Worm (Caenorhabditis elegans) whole organism, L1 larva: ENCODE data around the gene col-85.
A peak's percentile ranks its signal among the peaks of the same experiment; 100 is the strongest.

ENCODE experiments used
- C34B4.2 ChIP-seq: sonication (generic microtip); optimal IDR thresholded peaks from 2 replicates; lab custom pipeline; 2017; ENCODE audit warnings: mild to moderate bottlenecking, missing genetic modification characterization, missing compliant biosample characterization
- F16B12.6 ChIP-seq: fragments of 150-350 bp; optimal IDR thresholded peaks from 2 replicates; lab custom pipeline; 2014; ENCODE audit warnings: missing biosample characterization, missing genetic modification characterization
- aha-1 ChIP-seq: fragments of 150-350 bp; optimal IDR thresholded peaks from 2 replicates; lab custom pipeline; 2014; ENCODE audit warnings: missing biosample characterization, missing genetic modification characterization
- alr-1 ChIP-seq: fragments of 200-800 bp; sonication (Bioruptor generic); optimal IDR thresholded peaks from 2 replicates; lab custom pipeline; 2018; ENCODE audit warnings: borderline replicate concordance, mild to moderate bottlenecking, missing genetic modification characterization, missing compliant biosample characterization
- aly-2 ChIP-seq: fragments of 150-350 bp; optimal IDR thresholded peaks from 2 replicates; lab custom pipeline; 2014; ENCODE audit warnings: missing biosample characterization, missing genetic modification characterization
- blmp-1 ChIP-seq: fragments of 150-350 bp; optimal IDR thresholded peaks from 2 replicates; lab custom pipeline; 2014; ENCODE audit warnings: missing biosample characterization, missing genetic modification characterization
- ceh-63 ChIP-seq: fragments of 200-800 bp; sonication (Bioruptor generic); optimal IDR thresholded peaks from 2 replicates; lab custom pipeline; 2018; ENCODE audit warnings: mild to moderate bottlenecking, missing genetic modification characterization, missing compliant biosample characterization
- ceh-8 ChIP-seq: fragments of 200-800 bp; sonication (Bioruptor generic); optimal IDR thresholded peaks from 2 replicates; lab custom pipeline; 2018; ENCODE audit warnings: mild to moderate bottlenecking, missing genetic modification characterization, moderate library complexity, missing compliant biosample characterization
- ceh-82 ChIP-seq, 3 experiments: fragments of 150-350 bp in 1 of 3; sonication (generic microtip) in 2 of 3; optimal IDR thresholded peaks; 2 replicates each; lab custom pipeline; 2014 to 2017; ENCODE audit warnings: missing biosample characterization in 3 of 3, missing genetic modification characterization in 3 of 3
- ceh-90 ChIP-seq: sonication (generic microtip); optimal IDR thresholded peaks from 2 replicates; lab custom pipeline; 2016; ENCODE audit warnings: missing genetic modification characterization, missing compliant biosample characterization
- dpl-1 ChIP-seq, 3 experiments: fragments of 150-350 bp in 2 of 3; sonication (generic microtip) in 1 of 3; optimal IDR thresholded peaks; 2 replicates each; lab custom pipeline; 2014 to 2017; ENCODE audit warnings: missing biosample characterization in 3 of 3, missing genetic modification characterization in 3 of 3, missing genetic modification reagents in 3 of 3
- dsc-1 ChIP-seq: sonication (generic microtip); optimal IDR thresholded peaks from 2 replicates; lab custom pipeline; 2016; ENCODE audit warnings: mild to moderate bottlenecking, missing genetic modification characterization, missing compliant biosample characterization
- efl-1 ChIP-seq, 4 experiments: fragments of 150-350 bp; optimal IDR thresholded peaks in 3 of 4; peaks in 1 of 4; 1 replicate in 1 of 4; 2 replicates in 3 of 4; lab custom pipeline; 2014; ENCODE audit warnings: missing biosample characterization in 2 of 4, missing genetic modification characterization in 2 of 4, missing genetic modification reagents in 2 of 4
- efl-3 ChIP-seq: fragments of 200-800 bp; sonication (Bioruptor generic); optimal IDR thresholded peaks from 2 replicates; lab custom pipeline; 2018; ENCODE audit warnings: mild to moderate bottlenecking, missing genetic modification characterization, missing compliant biosample characterization
- egl-13 ChIP-seq: sonication (generic microtip); optimal IDR thresholded peaks from 2 replicates; lab custom pipeline; 2016; ENCODE audit warnings: missing genotype, missing genetic modification reagents, missing genetic modification characterization, missing compliant biosample characterization
- egl-27 ChIP-seq, 2 experiments: fragments of 150-350 bp in 1 of 2; sonication (generic microtip); optimal IDR thresholded peaks; 3 replicates each; lab custom pipeline; 2017 to 2018; ENCODE audit warnings: missing biosample characterization in 2 of 2, missing genetic modification characterization in 2 of 2, missing genetic modification reagents in 2 of 2
- elt-2 ChIP-seq: sonication (generic microtip); optimal IDR thresholded peaks from 2 replicates; lab custom pipeline; 2016; ENCODE audit warnings: missing genetic modification characterization, mild to moderate bottlenecking, inconsistent platforms, missing compliant biosample characterization, missing genetic modification reagents
- elt-3 ChIP-seq, 6 experiments: fragments of 150-350 bp in 1 of 6; sonication (generic microtip); optimal IDR thresholded peaks; 2 replicates each; lab custom pipeline; 2017 to 2018; ENCODE audit warnings: missing biosample characterization in 6 of 6, missing genetic modification characterization in 6 of 6, inconsistent platforms in 1 of 6
- fkh-10 ChIP-seq: sonication (generic microtip); optimal IDR thresholded peaks from 2 replicates; lab custom pipeline; 2017; ENCODE audit warnings: missing biosample characterization, missing genetic modification reagents, missing genetic modification characterization
- grh-1 ChIP-seq: fragments of 200-800 bp; sonication (Bioruptor generic); IDR thresholded peaks from 2 replicates; pipeline ENCODE4 v1.3.6; 2022; ENCODE audit warnings: missing genetic modification reagents, missing genetic modification characterization, missing compliant biosample characterization
- hlh-17 ChIP-seq: fragments of 200-800 bp; sonication (Bioruptor generic); optimal IDR thresholded peaks from 2 replicates; lab custom pipeline; 2018; ENCODE audit warnings: missing genetic modification characterization, mild to moderate bottlenecking, missing compliant biosample characterization, moderate library complexity, borderline replicate concordance
- hpl-2 ChIP-seq: fragments of 150-350 bp; optimal IDR thresholded peaks from 2 replicates; lab custom pipeline; 2014; ENCODE audit warnings: missing biosample characterization, missing genetic modification reagents, missing genetic modification characterization
- irx-1 ChIP-seq: sonication (generic microtip); optimal IDR thresholded peaks from 2 replicates; lab custom pipeline; 2016; ENCODE audit warnings: missing genetic modification characterization, missing compliant biosample characterization
- lin-15B ChIP-seq: fragments of 150-350 bp; sonication (generic microtip); optimal IDR thresholded peaks from 3 replicates; lab custom pipeline; 2014; ENCODE audit warnings: missing biosample characterization, missing genetic modification characterization
- lin-35 ChIP-seq, 2 experiments: fragments of 150-350 bp; optimal IDR thresholded peaks; 2 replicates each; lab custom pipeline; 2014; ENCODE audit warnings: missing biosample characterization in 2 of 2, missing genetic modification characterization in 2 of 2, missing genetic modification reagents in 2 of 2
- mef-2 ChIP-seq: fragments of 150-350 bp; optimal IDR thresholded peaks from 2 replicates; lab custom pipeline; 2014; ENCODE audit warnings: missing biosample characterization, missing genetic modification characterization
- nhr-12 ChIP-seq: sonication (generic microtip); optimal IDR thresholded peaks from 2 replicates; lab custom pipeline; 2017; ENCODE audit warnings: missing biosample characterization, missing genetic modification characterization
- nhr-19 ChIP-seq: fragments of 200-800 bp; sonication (Bioruptor generic); conservative IDR thresholded peaks from 2 replicates; pipeline ENCODE4 v1.3.6; 2022; ENCODE audit warnings: missing genetic modification characterization, missing compliant biosample characterization
- nhr-28 ChIP-seq: fragments of 150-350 bp; optimal IDR thresholded peaks from 2 replicates; lab custom pipeline; 2014; ENCODE audit warnings: missing biosample characterization, missing genetic modification characterization
- nhr-47 ChIP-seq: sonication (generic microtip); optimal IDR thresholded peaks from 2 replicates; lab custom pipeline; 2016; ENCODE audit warnings: mild to moderate bottlenecking, missing genetic modification characterization, moderate library complexity, missing compliant biosample characterization
- nhr-71 ChIP-seq: sonication (generic microtip); optimal IDR thresholded peaks from 2 replicates; lab custom pipeline; 2016; ENCODE audit warnings: mild to moderate bottlenecking, missing genetic modification characterization, moderate library complexity, missing compliant biosample characterization
- nhr-77 ChIP-seq: fragments of 150-350 bp; optimal IDR thresholded peaks from 2 replicates; lab custom pipeline; 2014; ENCODE audit warnings: missing biosample characterization, missing genetic modification characterization
- nhr-85 ChIP-seq: sonication (generic microtip); peaks from one replicate; lab custom pipeline; 2016; ENCODE audit warnings: missing genetic modification characterization, inconsistent platforms, missing compliant biosample characterization
- nhr-90 ChIP-seq: sonication (generic microtip); optimal IDR thresholded peaks from 2 replicates; lab custom pipeline; 2016; ENCODE audit warnings: mild to moderate bottlenecking, missing genetic modification characterization, missing compliant biosample characterization; ENCODE audit not compliant: poor library complexity
- pax-3 ChIP-seq: fragments of 200-800 bp; sonication (Bioruptor generic); optimal IDR thresholded peaks from 2 replicates; lab custom pipeline; 2018; ENCODE audit warnings: mild to moderate bottlenecking, missing genetic modification characterization, moderate library complexity, missing compliant biosample characterization
- rnt-1 ChIP-seq: sonication (generic microtip); optimal IDR thresholded peaks from 2 replicates; lab custom pipeline; 2016; ENCODE audit warnings: mild to moderate bottlenecking, missing genetic modification characterization, moderate library complexity, missing compliant biosample characterization
- skn-1 ChIP-seq: fragments of 150-350 bp; optimal IDR thresholded peaks from 2 replicates; lab custom pipeline; 2014; ENCODE audit warnings: missing biosample characterization, missing genetic modification characterization
- snpc-4 ChIP-seq: fragments of 150-350 bp; optimal IDR thresholded peaks from 2 replicates; lab custom pipeline; 2014; ENCODE audit warnings: missing biosample characterization, missing genetic modification characterization
- snu-23 ChIP-seq: sonication (generic microtip); optimal IDR thresholded peaks from 2 replicates; lab custom pipeline; 2016; ENCODE audit warnings: missing genetic modification characterization, missing compliant biosample characterization
- sox-4 ChIP-seq: sonication (generic microtip); optimal IDR thresholded peaks from 2 replicates; lab custom pipeline; 2016; ENCODE audit warnings: missing genetic modification characterization, missing compliant biosample characterization
- sptf-1 ChIP-seq: fragments of 150-350 bp; optimal IDR thresholded peaks from 2 replicates; lab custom pipeline; 2014; ENCODE audit warnings: missing biosample characterization, missing genetic modification characterization
- sup-37 ChIP-seq: fragments of 200-800 bp; sonication (Bioruptor generic); optimal IDR thresholded peaks from 2 replicates; lab custom pipeline; 2018; ENCODE audit warnings: mild to moderate bottlenecking, missing genetic modification characterization, missing compliant biosample characterization
- tbx-2 ChIP-seq: sonication (generic microtip); optimal IDR thresholded peaks from 2 replicates; lab custom pipeline; 2016; ENCODE audit warnings: missing genetic modification characterization, missing compliant biosample characterization
- unc-30 ChIP-seq: sonication (generic microtip); optimal IDR thresholded peaks from 2 replicates; lab custom pipeline; 2017; ENCODE audit warnings: missing biosample characterization, missing genetic modification characterization
- unc-62 ChIP-seq: fragments of 150-350 bp; optimal IDR thresholded peaks from 2 replicates; lab custom pipeline; 2014; ENCODE audit warnings: missing biosample characterization, missing genetic modification reagents, missing genetic modification characterization
- unc-86 ChIP-seq: sonication (generic microtip); optimal IDR thresholded peaks from 2 replicates; lab custom pipeline; 2016; ENCODE audit warnings: missing genetic modification characterization, missing compliant biosample characterization
- vab-15 ChIP-seq: sonication (generic microtip); optimal IDR thresholded peaks from 2 replicates; lab custom pipeline; 2017; ENCODE audit warnings: missing genotype, mild to moderate bottlenecking, missing genetic modification characterization, missing compliant biosample characterization
- zag-1 ChIP-seq: fragments of 150-350 bp; optimal IDR thresholded peaks from 2 replicates; lab custom pipeline; 2014; ENCODE audit warnings: missing biosample characterization, missing genetic modification characterization
- zip-4 ChIP-seq: fragments of 200-800 bp; sonication (Bioruptor generic); optimal IDR thresholded peaks from 2 replicates; lab custom pipeline; 2018; ENCODE audit warnings: mild to moderate bottlenecking, missing genetic modification characterization, moderate library complexity, missing compliant biosample characterization
- ztf-11 ChIP-seq, 2 experiments: sonication (generic microtip); optimal IDR thresholded peaks; 2 replicates each; lab custom pipeline; 2016 to 2017; ENCODE audit warnings: missing genetic modification characterization in 2 of 2, missing biosample characterization in 1 of 2, missing compliant biosample characterization in 1 of 2
- ztf-4 ChIP-seq: fragments of 150-350 bp; optimal IDR thresholded peaks from 2 replicates; lab custom pipeline; 2014; ENCODE audit warnings: missing biosample characterization, missing genetic modification characterization

Gene col-85

DNA sequence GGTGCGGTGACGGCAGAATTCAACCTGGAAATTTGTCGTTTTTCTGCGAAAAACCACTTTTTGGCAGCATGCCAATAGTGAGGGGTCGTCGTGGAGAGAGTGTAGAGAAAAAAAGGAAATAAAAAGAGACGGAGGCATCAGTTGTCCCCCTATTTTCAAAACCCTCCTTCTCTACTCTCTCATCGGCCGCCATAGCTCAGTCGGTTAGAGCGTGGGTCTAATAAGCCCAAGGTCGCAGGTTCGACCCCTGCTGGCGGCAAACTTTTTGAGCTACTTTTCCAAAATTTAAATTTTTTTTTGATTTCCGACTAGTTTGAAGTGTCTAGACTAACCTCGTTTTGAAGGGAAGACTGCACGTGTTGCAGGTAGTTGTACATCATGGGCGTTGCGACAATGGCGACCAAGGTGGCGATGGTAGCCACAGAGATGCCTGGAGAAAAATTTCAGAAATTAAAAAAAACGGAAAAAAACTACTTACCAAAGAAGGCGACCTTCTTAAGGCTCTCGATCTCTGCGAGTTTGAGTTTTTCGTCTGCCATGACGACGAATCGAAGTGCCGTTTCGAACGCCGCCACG lies at the start of gene col-85:
Gene col-85, minus strand, starts transcription at position 540 of the 576 bp plus-strand sequence.
- TF ChIP-seq sox-4 (tag; lab: Kevin White, UChicago), result no peak
- peak; percentile 49 for TF ChIP-seq aly-2 (tag; lab: Kevin White, UChicago)
- TF ChIP-seq nhr-47 (tag; lab: Kevin White, UChicago), result peak; percentile 82
- TF ChIP-seq lin-15B (tag; lab: Kevin White, UChicago), result peak; percentile 16
- no peak for TF ChIP-seq zip-4 (GFP tag; lab: Kevin White, UChicago)
- TF ChIP-seq blmp-1 (tag; lab: Kevin White, UChicago), result no peak
- no peak for TF ChIP-seq zag-1 (tag; lab: Kevin White, UChicago)
- TF ChIP-seq ztf-4 (tag; lab: Kevin White, UChicago), result no peak
- TF ChIP-seq tbx-2 (tag; lab: Kevin White, UChicago), result peak; percentile 62
- peak; percentile 78 for TF ChIP-seq nhr-71 (tag; lab: Kevin White, UChicago)
- TF ChIP-seq dpl-1 (GFP tag; optimal IDR thresholded peaks at IDR 0.05; lab: Kevin White, UChicago), result peak; percentile 44 to 66 (median 54)
- TF ChIP-seq egl-27 (tag; optimal IDR thresholded peaks at IDR 0.05; lab: Kevin White, UChicago), result peak in 1 of 2 experiments; percentile 53
- TF ChIP-seq snu-23 (GFP tag; lab: Kevin White, UChicago), result peak; percentile 84
- TF ChIP-seq hlh-17, result no peak
- peak; percentile 53 for TF ChIP-seq skn-1 (tag; lab: Kevin White, UChicago)
- no peak for TF ChIP-seq egl-13 (tag; lab: Kevin White, UChicago)
- peak; percentile 70 for TF ChIP-seq nhr-77 (tag; lab: Kevin White, UChicago)
- peak; percentile 43; the same call in 1 of the 2 replicates for TF ChIP-seq grh-1 (GFP tag; lab: Robert Waterston, UW)
- TF ChIP-seq ztf-11 (tag; optimal IDR thresholded peaks at IDR 0.05; lab: Kevin White, UChicago), result peak in 1 of 2 experiments; percentile 16
- peak; percentile 19 for TF ChIP-seq F16B12.6 (tag; lab: Kevin White, UChicago)
- TF ChIP-seq rnt-1 (tag; lab: Kevin White, UChicago), result peak; percentile 68
- peak; percentile 90 for TF ChIP-seq snpc-4 (tag; lab: Kevin White, UChicago)
- TF ChIP-seq ceh-63, result no peak
- peak; percentile 72 for TF ChIP-seq nhr-85 (tag; lab: Kevin White, UChicago)
- TF ChIP-seq hpl-2 (GFP tag; lab: Kevin White, UChicago), result peak; percentile 5
- peak; percentile 23 for TF ChIP-seq elt-2 (tag; lab: Kevin White, UChicago)
- no peak for TF ChIP-seq nhr-12
- TF ChIP-seq aha-1 (tag; lab: Kevin White, UChicago), result no peak
- TF ChIP-seq pax-3 (tag; lab: Kevin White, UChicago), result peak; percentile 47
- TF ChIP-seq efl-3 (GFP tag; lab: Kevin White, UChicago), result no peak
- peak in 2 of 6 experiments; percentile 10 to 30 for TF ChIP-seq elt-3 (tag; optimal IDR thresholded peaks at IDR 0.05; lab: Kevin White, UChicago)
- peak; percentile 70 for TF ChIP-seq nhr-90
- TF ChIP-seq nhr-19 (GFP tag; lab: Robert Waterston, UW), result peak; percentile 76
- peak; percentile 65 to 71 for TF ChIP-seq efl-1 (optimal IDR thresholded peaks at IDR 0.05; lab: Kevin White, UChicago)
- peak; percentile 66 to 97 for TF ChIP-seq efl-1 (GFP tag; optimal IDR thresholded peaks at IDR 0.05 in 1 of 2; lab: Kevin White, UChicago)
- peak; percentile 63 for TF ChIP-seq vab-15
- TF ChIP-seq unc-30 (tag; lab: Kevin White, UChicago), result no peak
- TF ChIP-seq C34B4.2 (tag; lab: Kevin White, UChicago), result no peak
- no peak for TF ChIP-seq nhr-28 (tag; lab: Kevin White, UChicago)
- TF ChIP-seq unc-62, result no peak
- TF ChIP-seq dsc-1 (tag; lab: Kevin White, UChicago), result peak; percentile 75
- TF ChIP-seq ceh-8, result no peak
- no peak for TF ChIP-seq sptf-1 (tag; lab: Kevin White, UChicago)
- no peak for TF ChIP-seq ceh-90 (tag; lab: Kevin White, UChicago)
- TF ChIP-seq ceh-82 (tag; optimal IDR thresholded peaks at IDR 0.05; lab: Kevin White, UChicago), result peak; percentile 27 to 79 (median 55)
- peak; percentile 49 for TF ChIP-seq unc-86 (tag; lab: Kevin White, UChicago)
- TF ChIP-seq fkh-10 (GFP tag; lab: Kevin White, UChicago), result peak; percentile 51
- TF ChIP-seq irx-1 (tag; lab: Kevin White, UChicago), result peak; percentile 57
- peak; percentile 19 for TF ChIP-seq mef-2
- TF ChIP-seq alr-1, result no peak
- TF ChIP-seq lin-35 (GFP tag; optimal IDR thresholded peaks at IDR 0.05; lab: Kevin White, UChicago), result peak; percentile 71 to 77
- no peak for TF ChIP-seq sup-37 (GFP tag; lab: Kevin White, UChicago)
